Worm (Caenorhabditis elegans) whole organism, L3 larva: ENCODE results near the gene C26B9.1.

Source experiments
- R02D3.7 ChIP-seq: fragments of 150-350 bp; optimal IDR thresholded peaks from 2 replicates; lab custom pipeline; 2014; ENCODE audit warnings: missing biosample characterization, missing genetic modification characterization
- aly-2 ChIP-seq: fragments of 150-350 bp; optimal IDR thresholded peaks from 2 replicates; lab custom pipeline; 2014; ENCODE audit warnings: missing biosample characterization, missing genetic modification characterization
- ama-1 ChIP-seq: fragments of 150-350 bp; optimal IDR thresholded peaks from 2 replicates; lab custom pipeline; 2018
- ceh-16 ChIP-seq: sonication (generic microtip); optimal IDR thresholded peaks from 2 replicates; lab custom pipeline; 2017; ENCODE audit warnings: missing biosample characterization, missing genetic modification characterization
- ceh-28 ChIP-seq: fragments of 150-350 bp; optimal IDR thresholded peaks from 2 replicates; lab custom pipeline; 2014; ENCODE audit warnings: missing biosample characterization, missing genetic modification reagents, missing genetic modification characterization
- ceh-82 ChIP-seq: fragments of 150-350 bp; optimal IDR thresholded peaks from 2 replicates; lab custom pipeline; 2014; ENCODE audit warnings: missing biosample characterization, missing genetic modification characterization
- ceh-9 ChIP-seq: sonication (generic microtip); optimal IDR thresholded peaks from 2 replicates; lab custom pipeline; 2018; ENCODE audit warnings: missing biosample characterization, missing genetic modification characterization
- egl-27 ChIP-seq: sonication (generic microtip); optimal IDR thresholded peaks from 4 replicates; lab custom pipeline; 2017; ENCODE audit warnings: missing biosample characterization, missing genetic modification reagents, missing genetic modification characterization
- egl-5 ChIP-seq: fragments of 150-350 bp; optimal IDR thresholded peaks from 2 replicates; lab custom pipeline; 2017; ENCODE audit warnings: missing biosample characterization, missing genetic modification reagents, missing genetic modification characterization, inconsistent platforms
- elt-2 ChIP-seq: sonication (generic microtip); optimal IDR thresholded peaks from 2 replicates; lab custom pipeline; 2016; ENCODE audit warnings: missing genetic modification reagents, mild to moderate bottlenecking, missing genetic modification characterization, missing compliant biosample characterization
- elt-3 ChIP-seq, 3 experiments: fragments of 150-350 bp in 1 of 3; sonication (generic microtip) in 2 of 3; optimal IDR thresholded peaks; 2 replicates in 2 of 3; 4 replicates in 1 of 3; lab custom pipeline; 2014 to 2017; ENCODE audit warnings: missing biosample characterization in 3 of 3, missing genetic modification characterization in 3 of 3
- fkh-10 ChIP-seq: sonication (generic microtip); optimal IDR thresholded peaks from 2 replicates; lab custom pipeline; 2017; ENCODE audit warnings: missing biosample characterization, missing genetic modification reagents, missing genetic modification characterization
- fkh-2 ChIP-seq: fragments of 150-350 bp; optimal IDR thresholded peaks from 2 replicates; lab custom pipeline; 2014; ENCODE audit warnings: missing biosample characterization, missing genetic modification reagents, missing genetic modification characterization
- fos-1 ChIP-seq: fragments of 150-350 bp; optimal IDR thresholded peaks from 2 replicates; lab custom pipeline; 2014; ENCODE audit warnings: missing biosample characterization, missing genetic modification characterization
- hmg-11 ChIP-seq: sonication (generic microtip); optimal IDR thresholded peaks from 2 replicates; lab custom pipeline; 2016; ENCODE audit warnings: missing genetic modification characterization, missing compliant biosample characterization
- lin-15B ChIP-seq: fragments of 150-350 bp; optimal IDR thresholded peaks from 2 replicates; lab custom pipeline; 2014; ENCODE audit warnings: missing biosample characterization, missing genetic modification characterization
- lin-39 ChIP-seq: fragments of 150-350 bp; optimal IDR thresholded peaks from 2 replicates; lab custom pipeline; 2018; ENCODE audit warnings: missing biosample characterization, missing genetic modification reagents, missing genetic modification characterization
- lsy-12 ChIP-seq: sonication (generic microtip); optimal IDR thresholded peaks from 2 replicates; lab custom pipeline; 2016; ENCODE audit warnings: mild to moderate bottlenecking, missing genetic modification characterization, missing compliant biosample characterization
- mdl-1 ChIP-seq: fragments of 150-350 bp; optimal IDR thresholded peaks from 2 replicates; lab custom pipeline; 2014; ENCODE audit warnings: missing biosample characterization, missing genetic modification characterization
- nfya-1 ChIP-seq: sonication (generic microtip); optimal IDR thresholded peaks from 2 replicates; lab custom pipeline; 2017; ENCODE audit warnings: missing genetic modification characterization, mild to moderate bottlenecking, missing compliant biosample characterization, antibody characterized with exemption, moderate library complexity; ENCODE audit not compliant: insufficient read depth
- nhr-11 ChIP-seq: fragments of 150-350 bp; optimal IDR thresholded peaks from 2 replicates; lab custom pipeline; 2014; ENCODE audit warnings: missing biosample characterization, missing genetic modification characterization
- nhr-23 ChIP-seq: fragments of 150-350 bp; optimal IDR thresholded peaks from 2 replicates; lab custom pipeline; 2014; ENCODE audit warnings: missing biosample characterization, missing genetic modification reagents, missing genetic modification characterization
- nhr-237 ChIP-seq: fragments of 150-350 bp; optimal IDR thresholded peaks from 2 replicates; lab custom pipeline; 2014; ENCODE audit warnings: missing biosample characterization, missing genetic modification characterization
- nhr-25 ChIP-seq: sonication (generic microtip); optimal IDR thresholded peaks from 2 replicates; lab custom pipeline; 2017; ENCODE audit warnings: missing biosample characterization, missing genetic modification characterization
- nhr-43 ChIP-seq: sonication (generic microtip); optimal IDR thresholded peaks from 2 replicates; lab custom pipeline; 2016; ENCODE audit warnings: mild to moderate bottlenecking, missing genetic modification characterization, missing compliant biosample characterization; ENCODE audit not compliant: poor library complexity, severe bottlenecking
- nhr-67 ChIP-seq: fragments of 150-350 bp; optimal IDR thresholded peaks from 2 replicates; lab custom pipeline; 2014; ENCODE audit warnings: missing biosample characterization, missing genetic modification characterization
- nhr-77 ChIP-seq: fragments of 150-350 bp; optimal IDR thresholded peaks from 2 replicates; lab custom pipeline; 2014; ENCODE audit warnings: missing biosample characterization, missing genetic modification characterization
- pha-4 ChIP-seq: fragments of 150-350 bp; optimal IDR thresholded peaks from 2 replicates; lab custom pipeline; 2014; ENCODE audit warnings: missing biosample characterization, missing genetic modification reagents, missing genetic modification characterization
- sea-2 ChIP-seq: fragments of 150-350 bp; sonication (generic microtip); optimal IDR thresholded peaks from 4 replicates; lab custom pipeline; 2014; ENCODE audit warnings: missing biosample characterization, missing genetic modification reagents, missing genetic modification characterization
- skn-1 ChIP-seq: fragments of 150-350 bp; optimal IDR thresholded peaks from 2 replicates; lab custom pipeline; 2014; ENCODE audit warnings: missing biosample characterization, missing genetic modification characterization
- tbx-2 ChIP-seq: sonication (generic microtip); optimal IDR thresholded peaks from 2 replicates; lab custom pipeline; 2016; ENCODE audit warnings: mild to moderate bottlenecking, missing genetic modification characterization, missing compliant biosample characterization
- unc-39 ChIP-seq: sonication (generic microtip); optimal IDR thresholded peaks from 4 replicates; lab custom pipeline; 2017; ENCODE audit warnings: missing biosample characterization, missing genetic modification characterization
- unc-62 ChIP-seq: fragments of 150-350 bp; sonication (generic microtip); optimal IDR thresholded peaks from 4 replicates; lab custom pipeline; 2014; ENCODE audit warnings: missing biosample characterization, missing genetic modification reagents, missing genetic modification characterization
- ztf-11 ChIP-seq: fragments of 150-350 bp; optimal IDR thresholded peaks from 2 replicates; lab custom pipeline; 2014; ENCODE audit warnings: missing biosample characterization, missing genetic modification characterization
- ztf-4 ChIP-seq: fragments of 150-350 bp; optimal IDR thresholded peaks from 2 replicates; lab custom pipeline; 2014; ENCODE audit warnings: missing biosample characterization, missing genetic modification characterization

Gene C26B9.1

ce11 chrX:5344287-5344686 lies at the start of gene C26B9.1:
TSS of gene C26B9.1 (plus strand) at chrX:5344587.
- TF ChIP-seq unc-62 (GFP tag; lab: Kevin White, UChicago) (no peak), pha-4 (tag; lab: Kevin White, UChicago) (peak; percentile 35)

- TF ChIP-seq lin-15B (tag; lab: Kevin White, UChicago), result no peak
- TF ChIP-seq ceh-28, result no peak
- peak; percentile 68 for TF ChIP-seq pha-4 (tag; lab: Kevin White, UChicago)
- peak; percentile 62 for TF ChIP-seq lin-39
- TF ChIP-seq tbx-2, result peak; percentile 26
- TF ChIP-seq lsy-12 (tag; lab: Kevin White, UChicago), result no peak
- no peak for TF ChIP-seq aly-2 (tag; lab: Kevin White, UChicago)
- no peak for TF ChIP-seq ceh-9 (tag; lab: Kevin White, UChicago)
- peak; percentile 60 for TF ChIP-seq hmg-11 (tag; lab: Kevin White, UChicago)
- no peak for TF ChIP-seq unc-62 (GFP tag; lab: Kevin White, UChicago)
- peak; percentile 59 for TF ChIP-seq nfya-1 (tag; lab: Kevin White, UChicago)
- no peak for TF ChIP-seq nhr-25 (tag; lab: Kevin White, UChicago)
- no peak for TF ChIP-seq elt-2 (tag; lab: Kevin White, UChicago)
- TF ChIP-seq, all 47 proteins: peak for 5
These were observed 46.3 kb upstream of the C26B9.1 start, which contains the start of gene ift-81 for ce11 chrX:5297942-5298611. TSS of gene ift-81 (plus strand) at chrX:5298561.

ce11 chrX:5303500-5303899 lies 40.9 kb upstream of the C26B9.1 start, which contains the start of gene ags-3:
TSS of gene ags-3 (minus strand) at chrX:5303600.
- TF ChIP-seq mdl-1 (tag; lab: Kevin White, UChicago) (no peak), skn-1 (tag; lab: Kevin White, UChicago) (no peak), hmg-11 (tag; lab: Kevin White, UChicago) (no peak), fos-1 (tag; lab: Kevin White, UChicago) (no peak), ceh-16 (no peak), R02D3.7 (no peak), ama-1 (lab: Kevin White, UChicago) (no peak), nhr-67 (tag; lab: Kevin White, UChicago) (no peak), nhr-25 (tag; lab: Kevin White, UChicago) (no peak), egl-27 (tag; lab: Kevin White, UChicago) (no peak), ztf-11 (tag; lab: Kevin White, UChicago) (no peak), fkh-10 (GFP tag; lab: Kevin White, UChicago) (no peak), unc-39 (tag; lab: Kevin White, UChicago) (no peak), nhr-43 (tag; lab: Kevin White, UChicago) (no peak), unc-62 (GFP tag; lab: Kevin White, UChicago) (no peak), lin-39 (no peak), nfya-1 (tag; lab: Kevin White, UChicago) (no peak), ceh-82 (tag; lab: Kevin White, UChicago) (no peak), pha-4 (tag; lab: Kevin White, UChicago) (no peak), aly-2 (tag; lab: Kevin White, UChicago) (no peak)
- TF ChIP-seq, all 47 proteins: peak for 0

- TF ChIP-seq egl-5 (tag; lab: Kevin White, UChicago) (no peak), elt-3 (tag; optimal IDR thresholded peaks at IDR 0.05; lab: Kevin White, UChicago) (no peak), ztf-4 (tag; lab: Kevin White, UChicago) (no peak), nhr-23 (tag; lab: Kevin White, UChicago) (no peak), ceh-16 (no peak), hmg-11 (tag; lab: Kevin White, UChicago) (no peak), nhr-43 (tag; lab: Kevin White, UChicago) (no peak), fkh-2 (tag; lab: Kevin White, UChicago) (no peak), nhr-77 (no peak), aly-2 (tag; lab: Kevin White, UChicago) (no peak), nhr-11 (tag; lab: Kevin White, UChicago) (no peak), nhr-237 (tag; lab: Kevin White, UChicago) (no peak), nfya-1 (tag; lab: Kevin White, UChicago) (no peak), tbx-2 (no peak), R02D3.7 (no peak), sea-2 (GFP tag; lab: Kevin White, UChicago) (no peak), pha-4 (tag; lab: Kevin White, UChicago) (no peak)
These were observed 34.8 kb upstream of the C26B9.1 start for ce11 chrX:5309622-5310021.
